Fruit fly (Drosophila melanogaster) whole organism, embryonic: Measurements from ENCODE around the gene ckd.

ENCODE experiments used
- CG11085 ChIP-seq: fragments of 200-800 bp; sonication (Bioruptor generic); IDR thresholded peaks from 2 replicates; pipeline ENCODE4 v1.3.6; 2022; ENCODE audit warnings: missing biosample characterization, missing genetic modification characterization
- CG12155 ChIP-seq: fragments of 200-800 bp; sonication (Bioruptor generic); optimal IDR thresholded peaks from 3 replicates; lab custom pipeline; 2016; ENCODE audit warnings: missing biosample characterization, missing genetic modification characterization
- CG14441 ChIP-seq: fragments of 200-800 bp; sonication (Bioruptor generic); IDR thresholded peaks from 2 replicates; pipeline ENCODE4 v1.3.6; 2022; ENCODE audit warnings: missing biosample characterization, missing genetic modification characterization
- CG1529 ChIP-seq: fragments of 200-800 bp; sonication (Bioruptor generic); optimal IDR thresholded peaks from 3 replicates; lab custom pipeline; 2018; ENCODE audit warnings: missing biosample characterization, missing genetic modification characterization
- CG15696 ChIP-seq: fragments of 200-800 bp; sonication (Bioruptor generic); optimal IDR thresholded peaks from 2 replicates; lab custom pipeline; 2019; ENCODE audit warnings: missing biosample characterization, mild to moderate bottlenecking, missing genetic modification characterization, moderate library complexity
- CG1602 ChIP-seq: fragments of 200-800 bp; sonication (Bioruptor generic); optimal IDR thresholded peaks from 3 replicates; lab custom pipeline; 2016; ENCODE audit warnings: missing biosample characterization, missing genetic modification characterization
- CG1647 ChIP-seq: fragments of 200-800 bp; sonication (Bioruptor generic); optimal IDR thresholded peaks from 3 replicates; lab custom pipeline; 2016; ENCODE audit warnings: missing biosample characterization, missing genetic modification characterization
- CG17328 ChIP-seq: fragments of 200-800 bp; sonication (Bioruptor generic); IDR thresholded peaks from 2 replicates; pipeline ENCODE4 v1.3.6; 2022; ENCODE audit warnings: missing biosample characterization, missing genetic modification characterization
- CG17385 ChIP-seq: fragments of 200-800 bp; sonication (Bioruptor generic); optimal IDR thresholded peaks from 3 replicates; lab custom pipeline; 2018; ENCODE audit warnings: missing biosample characterization, mild to moderate bottlenecking, missing genetic modification characterization
- CG34376 ChIP-seq: fragments of 200-800 bp; sonication (Bioruptor generic); optimal IDR thresholded peaks from 2 replicates; lab custom pipeline; 2018; ENCODE audit warnings: missing biosample characterization, mild to moderate bottlenecking, missing genetic modification characterization
- CG34422 ChIP-seq: fragments of 200-800 bp; sonication (Bioruptor generic); IDR thresholded peaks from 3 replicates; pipeline ENCODE4 v1.3.6; 2022; ENCODE audit warnings: missing biosample characterization, missing genetic modification characterization
- CG4282 ChIP-seq: fragments of 200-800 bp; sonication (Bioruptor generic); optimal IDR thresholded peaks from 2 replicates; lab custom pipeline; 2016; ENCODE audit warnings: missing biosample characterization, missing genetic modification characterization
- CG4617 ChIP-seq: fragments of 200-800 bp; sonication (Bioruptor generic); optimal IDR thresholded peaks from 3 replicates; lab custom pipeline; 2016; ENCODE audit warnings: missing biosample characterization, missing genetic modification characterization, borderline replicate concordance
- CG4854 ChIP-seq: fragments of 200-800 bp; sonication (Bioruptor generic); optimal IDR thresholded peaks from 2 replicates; lab custom pipeline; 2016; ENCODE audit warnings: missing biosample characterization, missing genetic modification characterization, inconsistent platforms
- CG8281 ChIP-seq: fragments of 200-800 bp; sonication (Bioruptor generic); optimal IDR thresholded peaks from 2 replicates; lab custom pipeline; 2018; ENCODE audit warnings: missing biosample characterization, mild to moderate bottlenecking, missing genetic modification characterization, moderate library complexity
- CG9817 ChIP-seq: fragments of 200-800 bp; sonication (Bioruptor generic); optimal IDR thresholded peaks from 2 replicates; lab custom pipeline; 2018; ENCODE audit warnings: missing biosample characterization, mild to moderate bottlenecking, missing genetic modification characterization, moderate library complexity
- CrebB ChIP-seq: fragments of 200-800 bp; sonication (Bioruptor generic); optimal IDR thresholded peaks from 3 replicates; lab custom pipeline; 2018; ENCODE audit warnings: missing biosample characterization, mild to moderate bottlenecking, missing genetic modification characterization
- Dbx ChIP-seq: fragments of 200-800 bp; sonication (Bioruptor generic); IDR thresholded peaks from 3 replicates; pipeline ENCODE4 v1.3.6; 2022; ENCODE audit warnings: missing biosample characterization, missing genetic modification characterization
- ERR ChIP-seq: fragments of 200-800 bp; sonication (Bioruptor generic); optimal IDR thresholded peaks from 2 replicates; lab custom pipeline; 2016; ENCODE audit warnings: missing biosample characterization, missing genetic modification characterization
- MESR4 ChIP-seq: fragments of 200-800 bp; sonication (Bioruptor generic); optimal IDR thresholded peaks from 2 replicates; lab custom pipeline; 2018; ENCODE audit warnings: missing biosample characterization, mild to moderate bottlenecking, missing genetic modification characterization, moderate library complexity
- Nf-YA ChIP-seq: fragments of 200-800 bp; sonication (Bioruptor generic); IDR thresholded peaks from 2 replicates; pipeline ENCODE4 v1.3.6; 2022; ENCODE audit warnings: missing biosample characterization, missing genetic modification characterization
- Poxn ChIP-seq: fragments of 200-800 bp; sonication (Bioruptor generic); IDR thresholded peaks from 2 replicates; pipeline ENCODE4 v1.3.6; 2022; ENCODE audit warnings: missing biosample characterization, missing genetic modification characterization
- bsh ChIP-seq, 2 experiments: fragments of 200-800 bp; sonication (Bioruptor generic); optimal IDR thresholded peaks; 2 replicates each; lab custom pipeline; 2017 to 2018; ENCODE audit warnings: mild to moderate bottlenecking in 2 of 2, missing biosample characterization in 2 of 2, missing genetic modification characterization in 2 of 2, moderate library complexity in 1 of 2
- dm ChIP-seq: fragments of 200-800 bp; sonication (Bioruptor generic); optimal IDR thresholded peaks from 3 replicates; lab custom pipeline; 2016; ENCODE audit warnings: missing biosample characterization, missing genetic modification characterization
- dpn ChIP-seq, 2 experiments: fragments of 200-800 bp; sonication (Bioruptor generic); optimal IDR thresholded peaks; 3 replicates each; lab custom pipeline; 2016; ENCODE audit warnings: missing biosample characterization in 2 of 2, missing genetic modification characterization in 2 of 2
- emc ChIP-seq: fragments of 200-800 bp; sonication (Bioruptor generic); optimal IDR thresholded peaks from 2 replicates; lab custom pipeline; 2016; ENCODE audit warnings: missing biosample characterization, missing genetic modification characterization
- en ChIP-seq: fragments of 200-800 bp; sonication (Bioruptor generic); optimal IDR thresholded peaks from 2 replicates; lab custom pipeline; 2016; ENCODE audit warnings: missing biosample characterization, missing genetic modification characterization
- ftz-f1 ChIP-seq: fragments of 200-800 bp; sonication (Bioruptor generic); optimal IDR thresholded peaks from 2 replicates; lab custom pipeline; 2016; ENCODE audit warnings: missing biosample characterization, missing genetic modification characterization
- pros ChIP-seq: fragments of 200-800 bp; sonication (Bioruptor generic); optimal IDR thresholded peaks from 3 replicates; lab custom pipeline; 2019; ENCODE audit warnings: missing biosample characterization, mild to moderate bottlenecking, missing genetic modification characterization, moderate library complexity
- pzg ChIP-seq: fragments of 200-800 bp; sonication (Bioruptor generic); optimal IDR thresholded peaks from 3 replicates; lab custom pipeline; 2018; ENCODE audit warnings: missing biosample characterization, mild to moderate bottlenecking, missing genetic modification characterization, moderate library complexity
- run ChIP-seq: fragments of 200-800 bp; sonication (Bioruptor generic); optimal IDR thresholded peaks from 3 replicates; lab custom pipeline; 2018; ENCODE audit warnings: missing biosample characterization, mild to moderate bottlenecking, missing genetic modification characterization
- sc ChIP-seq, 3 experiments: fragments of >200 bp in 2 of 3; fragments of 200-800 bp in 1 of 3; sonication (Bioruptor generic) in 1 of 3; optimal IDR thresholded peaks; 2 replicates in 2 of 3; 3 replicates in 1 of 3; lab custom pipeline; 2017; ENCODE audit warnings: mild to moderate bottlenecking in 1 of 3, missing biosample characterization in 1 of 3, missing genetic modification characterization in 1 of 3, missing genetic modification reagents in 1 of 3
- sens ChIP-seq: fragments of 200-800 bp; sonication (Bioruptor generic); peaks from one replicate; lab custom pipeline; 2016; ENCODE audit warnings: missing biosample characterization, missing genetic modification characterization
- sna ChIP-seq: fragments of 200-800 bp; sonication (Bioruptor generic); IDR thresholded peaks from 2 replicates; pipeline ENCODE4 v1.3.6; 2022; ENCODE audit warnings: missing biosample characterization, missing genetic modification characterization; ENCODE audit not compliant: partially characterized antibody
- sob ChIP-seq: fragments of 200-800 bp; sonication (Bioruptor generic); IDR thresholded peaks from 2 replicates; pipeline ENCODE4 v1.3.6; 2022; ENCODE audit warnings: missing biosample characterization, missing genetic modification characterization
- sug ChIP-seq: fragments of 200-800 bp; optimal IDR thresholded peaks from 2 replicates; lab custom pipeline; 2019; ENCODE audit warnings: missing biosample characterization, mild to moderate bottlenecking, missing genetic modification characterization, moderate library complexity
- tna ChIP-seq: fragments of 200-800 bp; sonication (Bioruptor generic); IDR thresholded peaks from 2 replicates; pipeline ENCODE4 v1.3.6; 2022; ENCODE audit warnings: missing biosample characterization, missing genetic modification characterization; ENCODE audit not compliant: partially characterized antibody
- trh ChIP-seq: fragments of 200-800 bp; sonication (Bioruptor generic); optimal IDR thresholded peaks from 2 replicates; lab custom pipeline; 2016; ENCODE audit warnings: missing biosample characterization, missing genetic modification characterization
- ttk ChIP-seq: fragments of 200-800 bp; sonication (Bioruptor generic); IDR thresholded peaks from 2 replicates; pipeline ENCODE4 v2.1.2; 2022; ENCODE audit warnings: missing biosample characterization, missing genetic modification characterization
- twi ChIP-seq: fragments of 200-800 bp; optimal IDR thresholded peaks from 2 replicates; lab custom pipeline; 2019; ENCODE audit warnings: missing biosample characterization, mild to moderate bottlenecking, missing genetic modification characterization, moderate library complexity
- unc-4 ChIP-seq: fragments of 200-800 bp; sonication (Bioruptor generic); IDR thresholded peaks from 2 replicates; pipeline ENCODE4 v1.3.6; 2022; ENCODE audit warnings: missing biosample characterization, missing genetic modification characterization; ENCODE audit not compliant: partially characterized antibody
- vfl ChIP-seq: fragments of 200-800 bp; sonication (Bioruptor generic); optimal IDR thresholded peaks from 2 replicates; lab custom pipeline; 2016; ENCODE audit warnings: missing biosample characterization, missing genetic modification characterization
- wdn ChIP-seq: fragments of 200-800 bp; sonication (Bioruptor generic); IDR thresholded peaks from 2 replicates; pipeline ENCODE4 v1.3.6; 2022; ENCODE audit warnings: missing biosample characterization, missing genetic modification characterization
- wor ChIP-seq: fragments of 200-800 bp; sonication (Bioruptor generic); IDR thresholded peaks from 2 replicates; pipeline ENCODE4 v1.3.6; 2022; ENCODE audit warnings: missing biosample characterization, missing genetic modification characterization
- zen ChIP-seq: fragments of 200-800 bp; sonication (Bioruptor generic); optimal IDR thresholded peaks from 3 replicates; lab custom pipeline; 2018; ENCODE audit warnings: missing biosample characterization, mild to moderate bottlenecking, missing genetic modification characterization, moderate library complexity
- zen2 ChIP-seq: fragments of 200-800 bp; sonication (Bioruptor generic); IDR thresholded peaks from 3 replicates; pipeline ENCODE4 v1.3.6; 2022; ENCODE audit warnings: missing biosample characterization, missing genetic modification characterization; ENCODE audit not compliant: partially characterized antibody

The ckd gene

dm6 chr3L:3224740-3225719 lies 32.6 kb upstream of the ckd start, which contains the start of gene Larp4B (continued):
- no peak for TF ChIP-seq CG11085
- TF ChIP-seq sug (tag; lab: Kevin White, UChicago) = no peak
- peak; percentile 62 for TF ChIP-seq MESR4 (GFP tag; lab: Kevin White, UChicago)
- TF ChIP-seq twi (tag; lab: Kevin White, UChicago) = no peak
- no peak for TF ChIP-seq tna (GFP tag; lab: Robert Waterston, UW)
- no peak for TF ChIP-seq CG17328
- TF ChIP-seq CG4617 = peak; percentile 89
- no peak for TF ChIP-seq CG1602 (GFP tag; lab: Kevin White, UChicago)
- TF ChIP-seq wdn (GFP tag; lab: Robert Waterston, UW) = no peak
- TF ChIP-seq emc (GFP tag; lab: Kevin White, UChicago) = no peak
- TF ChIP-seq wor (GFP tag; lab: Robert Waterston, UW) = no peak
- peak; percentile 80 for TF ChIP-seq sens (GFP tag; lab: Kevin White, UChicago)
- peak; percentile 66 for TF ChIP-seq unc-4 (GFP tag; lab: Robert Waterston, UW)
- peak; percentile 27 for TF ChIP-seq zen
- no peak for TF ChIP-seq ERR (GFP tag; lab: Kevin White, UChicago)
- TF ChIP-seq CG4854 (GFP tag; lab: Kevin White, UChicago) = no peak
- no peak for TF ChIP-seq sc (optimal IDR thresholded peaks at IDR 0.05; lab: Kevin White, UChicago)
- no peak for TF ChIP-seq sc (GFP tag; optimal IDR thresholded peaks at IDR 0.05; lab: Kevin White, UChicago)
- TF ChIP-seq en (GFP tag; lab: Kevin White, UChicago) = no peak
- TF ChIP-seq CG9817 (tag; lab: Kevin White, UChicago) = no peak
- TF ChIP-seq run (tag; lab: Kevin White, UChicago) = no peak
- no peak for TF ChIP-seq Poxn (GFP tag; lab: Robert Waterston, UW)

DNA sequence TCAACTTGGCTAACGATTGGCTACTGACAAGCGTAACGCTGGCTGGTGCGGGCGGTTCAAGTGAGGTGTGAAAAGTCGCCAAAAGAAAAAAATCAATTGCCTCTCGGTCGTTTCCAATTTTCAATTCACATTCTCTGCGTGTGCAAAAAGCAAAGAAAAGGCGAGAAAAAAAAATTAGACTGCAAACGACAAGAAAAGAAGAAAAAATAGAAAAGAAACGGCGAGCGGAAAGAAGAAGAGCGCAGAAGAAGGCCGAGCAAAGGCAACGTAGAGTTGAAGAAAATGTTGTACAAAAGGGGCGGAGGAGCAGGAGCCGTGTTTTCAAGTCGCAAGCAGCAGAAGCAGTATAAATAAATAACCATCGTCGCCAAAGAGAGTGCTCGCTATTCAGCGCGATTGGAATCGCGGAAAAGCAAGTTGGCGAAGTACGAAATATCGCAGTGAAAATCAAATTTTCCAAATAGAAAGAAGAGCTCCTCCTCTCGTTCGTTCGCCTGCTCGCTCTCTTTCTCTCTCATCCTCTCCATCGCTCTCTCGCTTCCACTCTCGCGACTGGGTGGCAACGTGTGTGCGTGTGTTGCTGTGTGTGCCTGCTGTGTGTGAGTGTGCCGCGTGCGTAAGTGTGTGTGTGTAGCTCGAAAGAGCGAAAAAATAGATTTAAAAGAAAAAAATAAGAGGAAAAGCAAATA lies 31.8 kb upstream of the ckd start:
- TF ChIP-seq zen2 (GFP tag; lab: Robert Waterston, UW) (0 out of 3 replicates have a peak, but pooled peaks have one; percentile 15), pzg (GFP tag; lab: Kevin White, UChicago) (peak; percentile 7), CG34376 (GFP tag; lab: Kevin White, UChicago) (peak; percentile 60), CG8281 (tag; lab: Kevin White, UChicago) (no peak), ftz-f1 (GFP tag; lab: Kevin White, UChicago) (peak; percentile 34), CG15696 (tag; lab: Kevin White, UChicago) (no peak), bsh (GFP tag; optimal IDR thresholded peaks at IDR 0.05; lab: Kevin White, UChicago) (peak in 1 of 2 experiments; percentile 48), dm (peak; percentile 3), CrebB (tag; lab: Kevin White, UChicago) (no peak), CG34422 (peak; percentile 28; the same call in 1 of the 3 replicates), CG4282 (GFP tag; lab: Kevin White, UChicago) (no peak), CG1529 (GFP tag; lab: Kevin White, UChicago) (no peak), pros (GFP tag; lab: Kevin White, UChicago) (peak; percentile 58), CG1647 (GFP tag; lab: Kevin White, UChicago) (no peak), ttk (GFP tag; lab: Robert Waterston, UW) (no peak), trh (no peak), CG17385 (peak; percentile 90), unc-4 (GFP tag; lab: Robert Waterston, UW) (0 out of 2 replicates have a peak, but pooled peaks have one; percentile 21), sob (GFP tag; lab: Robert Waterston, UW) (peak; percentile 20; the same call in 1 of the 2 replicates), vfl (peak; percentile 9), dpn (GFP tag; optimal IDR thresholded peaks at IDR 0.05; lab: Kevin White, UChicago) (peak in 1 of 2 experiments; percentile 17), Dbx (GFP tag; lab: Robert Waterston, UW) (0 out of 3 replicates have a peak, but pooled peaks have one; percentile 13), sna (GFP tag; lab: Robert Waterston, UW) (no peak), CG12155 (peak; percentile 19), CG14441 (no peak), Nf-YA (no peak)
